Fruit fly (Drosophila melanogaster) whole organism, embryonic: ENCODE data around the gene MESR6.
A peak's percentile ranks its signal among the peaks of the same experiment; 100 is the strongest.

Source experiments
- Adf1 ChIP-seq: fragments of 200-800 bp; sonication (Bioruptor generic); IDR thresholded peaks from 2 replicates; pipeline ENCODE4 v1.3.6; 2022; ENCODE audit warnings: missing biosample characterization, missing genetic modification characterization
- B-H1 ChIP-seq: fragments of 200-800 bp; sonication (Bioruptor generic); IDR thresholded peaks from 3 replicates; pipeline ENCODE4 v1.3.6; 2022; ENCODE audit warnings: missing biosample characterization, missing genetic modification characterization
- Bgb ChIP-seq: fragments of 200-800 bp; sonication (Bioruptor generic); IDR thresholded peaks from 2 replicates; pipeline ENCODE4 v1.3.6; 2022; ENCODE audit warnings: missing biosample characterization, missing genetic modification characterization; ENCODE audit not compliant: partially characterized antibody
- CG10209 ChIP-seq: fragments of 200-800 bp; sonication (Bioruptor generic); optimal IDR thresholded peaks from 3 replicates; lab custom pipeline; 2017; ENCODE audit warnings: missing biosample characterization, mild to moderate bottlenecking, missing genetic modification characterization, missing genetic modification reagents
- CG10366 ChIP-seq: fragments of 200-800 bp; sonication (Bioruptor generic); IDR thresholded peaks from 2 replicates; pipeline ENCODE4 v1.3.6; 2022; ENCODE audit warnings: missing biosample characterization, missing genetic modification characterization
- CG10462 ChIP-seq: fragments of 200-800 bp; sonication (Bioruptor generic); optimal IDR thresholded peaks from 2 replicates; lab custom pipeline; 2016; ENCODE audit warnings: missing biosample characterization, missing genetic modification characterization
- CG10959 ChIP-seq: fragments of 200-800 bp; sonication (Bioruptor generic); IDR thresholded peaks from 2 replicates; pipeline ENCODE4 v1.3.6; 2022; ENCODE audit warnings: missing biosample characterization, missing genetic modification characterization
- CG11398 ChIP-seq: fragments of 200-800 bp; sonication (Bioruptor generic); optimal IDR thresholded peaks from 2 replicates; lab custom pipeline; 2016; ENCODE audit warnings: missing biosample characterization, missing genetic modification characterization
- CG11696 ChIP-seq: fragments of 200-800 bp; sonication (Bioruptor generic); IDR thresholded peaks from 2 replicates; pipeline ENCODE4 v1.3.6; 2022; ENCODE audit warnings: missing biosample characterization, missing genetic modification characterization
- CG12659 ChIP-seq: fragments of 200-800 bp; sonication (Bioruptor generic); optimal IDR thresholded peaks from 3 replicates; lab custom pipeline; 2017; ENCODE audit warnings: mild to moderate bottlenecking, missing biosample characterization, missing genetic modification reagents, missing genetic modification characterization
- CG12744 ChIP-seq: fragments of 200-800 bp; sonication (Bioruptor generic); optimal IDR thresholded peaks from 2 replicates; lab custom pipeline; 2016; ENCODE audit warnings: missing biosample characterization, missing genetic modification characterization
- CG14965 ChIP-seq: fragments of 200-800 bp; sonication (Bioruptor generic); optimal IDR thresholded peaks from 2 replicates; lab custom pipeline; 2016; ENCODE audit warnings: missing biosample characterization, missing genetic modification characterization, borderline replicate concordance
- CG16863 ChIP-seq: fragments of 200-800 bp; sonication (Bioruptor generic); optimal IDR thresholded peaks from 3 replicates; lab custom pipeline; 2016; ENCODE audit warnings: missing biosample characterization, missing genetic modification characterization
- CG18262 ChIP-seq: fragments of 200-800 bp; optimal IDR thresholded peaks from 3 replicates; lab custom pipeline; 2019; ENCODE audit warnings: missing biosample characterization, mild to moderate bottlenecking, missing genetic modification characterization, moderate library complexity
- CG3065 ChIP-seq: fragments of 200-800 bp; sonication (Bioruptor generic); optimal IDR thresholded peaks from 2 replicates; lab custom pipeline; 2016; ENCODE audit warnings: missing biosample characterization, missing genetic modification characterization
- CG34376 ChIP-seq: fragments of 200-800 bp; sonication (Bioruptor generic); optimal IDR thresholded peaks from 2 replicates; lab custom pipeline; 2018; ENCODE audit warnings: missing biosample characterization, mild to moderate bottlenecking, missing genetic modification characterization
- CG34422 ChIP-seq: fragments of 200-800 bp; sonication (Bioruptor generic); IDR thresholded peaks from 3 replicates; pipeline ENCODE4 v1.3.6; 2022; ENCODE audit warnings: missing biosample characterization, missing genetic modification characterization
- CG4282 ChIP-seq: fragments of 200-800 bp; sonication (Bioruptor generic); optimal IDR thresholded peaks from 2 replicates; lab custom pipeline; 2016; ENCODE audit warnings: missing biosample characterization, missing genetic modification characterization
- CG7928 ChIP-seq: fragments of 200-800 bp; sonication (Bioruptor generic); optimal IDR thresholded peaks from 2 replicates; lab custom pipeline; 2017; ENCODE audit warnings: missing biosample characterization, mild to moderate bottlenecking, missing genetic modification characterization
- CG7987 ChIP-seq: fragments of 200-800 bp; sonication (Bioruptor generic); optimal IDR thresholded peaks from 2 replicates; lab custom pipeline; 2018; ENCODE audit warnings: missing biosample characterization, mild to moderate bottlenecking, missing genetic modification characterization, moderate library complexity
- CG8281 ChIP-seq: fragments of 200-800 bp; sonication (Bioruptor generic); optimal IDR thresholded peaks from 2 replicates; lab custom pipeline; 2018; ENCODE audit warnings: missing biosample characterization, mild to moderate bottlenecking, missing genetic modification characterization, moderate library complexity
- CG8290 ChIP-seq, 3 experiments: fragments of 200-800 bp; sonication (Bioruptor generic); optimal IDR thresholded peaks; 2 replicates each; lab custom pipeline; 2016 to 2019; ENCODE audit warnings: missing biosample characterization in 3 of 3, missing genetic modification characterization in 3 of 3, mild to moderate bottlenecking in 2 of 3, moderate library complexity in 1 of 3
- CG8388 ChIP-seq: fragments of 200-800 bp; sonication (Bioruptor generic); optimal IDR thresholded peaks from 2 replicates; lab custom pipeline; 2019; ENCODE audit warnings: missing biosample characterization, mild to moderate bottlenecking, missing genetic modification characterization, moderate library complexity
- CG9437 ChIP-seq: fragments of 200-800 bp; sonication (Bioruptor generic); optimal IDR thresholded peaks from 2 replicates; lab custom pipeline; 2018; ENCODE audit warnings: missing biosample characterization, mild to moderate bottlenecking, missing genetic modification characterization
- D19A ChIP-seq: fragments of 200-800 bp; optimal IDR thresholded peaks from 3 replicates; lab custom pipeline; 2019; ENCODE audit warnings: missing biosample characterization, mild to moderate bottlenecking, missing genetic modification characterization, moderate library complexity
- Dll ChIP-seq: fragments of 200-800 bp; sonication (Bioruptor generic); IDR thresholded peaks from 4 replicates; pipeline ENCODE4 v1.3.6; 2022; ENCODE audit warnings: missing biosample characterization, missing genetic modification characterization; ENCODE audit not compliant: partially characterized antibody
- Drgx ChIP-seq: fragments of 200-800 bp; sonication (Bioruptor generic); IDR thresholded peaks from 2 replicates; pipeline ENCODE4 v1.3.6; 2022; ENCODE audit warnings: missing biosample characterization, missing genetic modification characterization
- HLH3B ChIP-seq: fragments of 200-800 bp; sonication (Bioruptor generic); IDR thresholded peaks from 2 replicates; pipeline ENCODE4 v1.3.6; 2022; ENCODE audit warnings: missing biosample characterization, missing genetic modification characterization
- Jarid2 ChIP-seq: fragments of 200-800 bp; sonication (Bioruptor generic); optimal IDR thresholded peaks from 3 replicates; lab custom pipeline; 2017; ENCODE audit warnings: mild to moderate bottlenecking, missing biosample characterization, missing genetic modification reagents, missing genetic modification characterization
- Meics ChIP-seq: fragments of 200-800 bp; sonication (Bioruptor generic); optimal IDR thresholded peaks from 2 replicates; lab custom pipeline; 2017; ENCODE audit warnings: missing biosample characterization, mild to moderate bottlenecking, missing genetic modification characterization
- Rfx ChIP-seq: fragments of 200-800 bp; sonication (Bioruptor generic); IDR thresholded peaks from 2 replicates; pipeline ENCODE4 v1.3.6; 2022; ENCODE audit warnings: missing biosample characterization, missing genetic modification characterization
- Rx ChIP-seq: fragments of 200-800 bp; sonication (Bioruptor generic); IDR thresholded peaks from 2 replicates; pipeline ENCODE4 v1.3.6; 2022; ENCODE audit warnings: missing biosample characterization, missing genetic modification characterization
- Spps ChIP-seq: fragments of 200-800 bp; sonication (Bioruptor generic); optimal IDR thresholded peaks from 2 replicates; lab custom pipeline; 2018; ENCODE audit warnings: missing biosample characterization, mild to moderate bottlenecking, missing genetic modification characterization
- Taf1 ChIP-seq: fragments of 200-800 bp; sonication (Bioruptor generic); IDR thresholded peaks from 2 replicates; pipeline ENCODE4 v1.3.6; 2022; ENCODE audit warnings: missing biosample characterization, missing genetic modification characterization
- Usf ChIP-seq: fragments of 200-800 bp; sonication (Bioruptor generic); optimal IDR thresholded peaks from 2 replicates; lab custom pipeline; 2017; ENCODE audit warnings: missing genotype, missing biosample characterization, missing genetic modification characterization
- Xrp1 ChIP-seq: fragments of 200-800 bp; sonication (Bioruptor generic); IDR thresholded peaks from 2 replicates; pipeline ENCODE4 v1.3.6; 2022; ENCODE audit warnings: missing biosample characterization, missing genetic modification characterization
- ab ChIP-seq: fragments of 200-800 bp; sonication (Bioruptor generic); optimal IDR thresholded peaks from 2 replicates; lab custom pipeline; 2016; ENCODE audit warnings: missing biosample characterization, missing genetic modification characterization
- ap ChIP-seq: fragments of 200-800 bp; sonication (Bioruptor generic); IDR thresholded peaks from 2 replicates; pipeline ENCODE4 v1.3.6; 2022; ENCODE audit warnings: missing biosample characterization, missing genetic modification characterization
- dan ChIP-seq: fragments of 200-800 bp; sonication (Bioruptor generic); IDR thresholded peaks from 2 replicates; pipeline ENCODE4 v1.3.6; 2022; ENCODE audit warnings: missing biosample characterization, missing genetic modification characterization
- danr ChIP-seq: fragments of 200-800 bp; sonication (Bioruptor generic); IDR thresholded peaks from 2 replicates; pipeline ENCODE4 v1.3.6; 2022; ENCODE audit warnings: missing biosample characterization, missing genetic modification characterization
- grn ChIP-seq: fragments of 200-800 bp; sonication (Bioruptor generic); optimal IDR thresholded peaks from 3 replicates; lab custom pipeline; 2017; ENCODE audit warnings: missing biosample characterization, missing genetic modification characterization
- kni ChIP-seq: fragments of 200-800 bp; sonication (Bioruptor generic); optimal IDR thresholded peaks from 3 replicates; lab custom pipeline; 2017; ENCODE audit warnings: mild to moderate bottlenecking, missing biosample characterization, missing genetic modification reagents, missing genetic modification characterization
- mld ChIP-seq: fragments of 200-800 bp; sonication (Bioruptor generic); IDR thresholded peaks from 3 replicates; pipeline ENCODE4 v1.3.6; 2022; ENCODE audit warnings: missing biosample characterization, missing genetic modification characterization; ENCODE audit not compliant: partially characterized antibody
- pho ChIP-seq: fragments of 200-800 bp; sonication (Bioruptor generic); optimal IDR thresholded peaks from 2 replicates; lab custom pipeline; 2016; ENCODE audit warnings: missing biosample characterization, missing genetic modification characterization
- rib ChIP-seq: fragments of 200-800 bp; sonication (Bioruptor generic); IDR thresholded peaks from 2 replicates; pipeline ENCODE4 v1.3.6; 2022; ENCODE audit warnings: missing biosample characterization, missing genetic modification characterization
- scrt ChIP-seq: fragments of 200-800 bp; sonication (Bioruptor generic); optimal IDR thresholded peaks from 2 replicates; lab custom pipeline; 2018; ENCODE audit warnings: missing biosample characterization, mild to moderate bottlenecking, missing genetic modification characterization, moderate library complexity
- shn ChIP-seq: fragments of 200-800 bp; sonication (Bioruptor generic); optimal IDR thresholded peaks from 3 replicates; lab custom pipeline; 2016; ENCODE audit warnings: missing biosample characterization, missing genetic modification characterization
- tna ChIP-seq: fragments of 200-800 bp; sonication (Bioruptor generic); IDR thresholded peaks from 2 replicates; pipeline ENCODE4 v1.3.6; 2022; ENCODE audit warnings: missing biosample characterization, missing genetic modification characterization; ENCODE audit not compliant: partially characterized antibody
- vfl ChIP-seq: fragments of 200-800 bp; sonication (Bioruptor generic); optimal IDR thresholded peaks from 2 replicates; lab custom pipeline; 2016; ENCODE audit warnings: missing biosample characterization, missing genetic modification characterization

Gene MESR6

dm6 chr3L:19073029-19073908 lies 19.2 kb upstream of the MESR6 start (continued):
- TF ChIP-seq Usf (no peak), vfl (no peak), CG34422 (GFP tag; lab: Robert Waterston, UW) (no peak), dan (no peak), CG8281 (tag; lab: Kevin White, UChicago) (no peak), Meics (GFP tag; lab: Kevin White, UChicago) (no peak), CG18262 (tag; lab: Kevin White, UChicago) (no peak), CG10462 (GFP tag; lab: Kevin White, UChicago) (no peak), Jarid2 (GFP tag; lab: Kevin White, UChicago) (no peak), scrt (GFP tag; lab: Kevin White, UChicago) (no peak), CG11696 (GFP tag; lab: Robert Waterston, UW) (no peak), CG14965 (no peak), CG10959 (no peak), CG12659 (GFP tag; lab: Kevin White, UChicago) (no peak), CG16863 (GFP tag; lab: Kevin White, UChicago) (peak; percentile 18), Xrp1 (GFP tag; lab: Robert Waterston, UW) (no peak), CG11398 (GFP tag; lab: Kevin White, UChicago) (peak; percentile 11), shn (GFP tag; lab: Kevin White, UChicago) (no peak), CG10209 (no peak), Drgx (GFP tag; lab: Robert Waterston, UW) (peak; percentile 49; the same call in 1 of the 2 replicates), B-H1 (no peak), Rfx (GFP tag; lab: Robert Waterston, UW) (0 out of 2 replicates have a peak, but pooled peaks have one; percentile 6), CG9437 (no peak), CG34376 (GFP tag; lab: Kevin White, UChicago) (no peak), pho (no peak), kni (GFP tag; lab: Kevin White, UChicago) (peak; percentile 76), mld (GFP tag; lab: Robert Waterston, UW) (no peak), CG7987 (GFP tag; lab: Kevin White, UChicago) (peak; percentile 23), Bgb (GFP tag; lab: Robert Waterston, UW) (0 out of 2 replicates have a peak, but pooled peaks have one; percentile 8), Taf1 (GFP tag; lab: Robert Waterston, UW) (no peak), D19A (no peak), HLH3B (peak; percentile 59; the same call in 1 of the 2 replicates), ab (GFP tag; lab: Kevin White, UChicago) (no peak), CG12744 (GFP tag; lab: Kevin White, UChicago) (no peak), CG10366 (no peak), CG7928 (GFP tag; lab: Kevin White, UChicago) (no peak), CG3065 (GFP tag; lab: Kevin White, UChicago) (no peak), CG8388 (peak; percentile 1), danr (GFP tag; lab: Robert Waterston, UW) (no peak), Rx (no peak), CG8290 (GFP tag; optimal IDR thresholded peaks at IDR 0.05; lab: Kevin White, UChicago) (no peak), CG8290 (tag; optimal IDR thresholded peaks at IDR 0.05; lab: Kevin White, UChicago) (peak in 1 of 2 experiments; percentile 18), CG4282 (GFP tag; lab: Kevin White, UChicago) (no peak), rib (no peak), ap (GFP tag; lab: Robert Waterston, UW) (0 out of 2 replicates have a peak, but pooled peaks have one; percentile 31), Spps (no peak), tna (GFP tag; lab: Robert Waterston, UW) (no peak), grn (GFP tag; lab: Kevin White, UChicago) (no peak), Adf1 (GFP tag; lab: Robert Waterston, UW) (no peak), Dll (GFP tag; lab: Robert Waterston, UW) (no peak)
